Fruit fly (Drosophila melanogaster) whole organism, prepupa: ENCODE measurements around the gene Prim2.

Experiments
- CG10631 ChIP-seq: fragments of 200-800 bp; sonication (Bioruptor generic); optimal IDR thresholded peaks from 2 replicates; lab custom pipeline; 2016; ENCODE audit warnings: missing biosample characterization, missing genetic modification characterization
- CG11294 ChIP-seq: fragments of 200-800 bp; sonication (Bioruptor generic); IDR thresholded peaks from 2 replicates; pipeline ENCODE4 v1.3.6; 2022; ENCODE audit warnings: missing biosample characterization, missing genetic modification characterization
- CG1621 ChIP-seq: fragments of 200-800 bp; sonication (Bioruptor generic); optimal IDR thresholded peaks from 3 replicates; lab custom pipeline; 2018; ENCODE audit warnings: missing biosample characterization, mild to moderate bottlenecking, missing genetic modification characterization
- CG16779 ChIP-seq: fragments of 200-800 bp; sonication (Bioruptor generic); optimal IDR thresholded peaks from 3 replicates; lab custom pipeline; 2017; ENCODE audit warnings: missing biosample characterization, mild to moderate bottlenecking, missing genetic modification characterization
- CG3032 ChIP-seq: fragments of 200-800 bp; optimal IDR thresholded peaks from 2 replicates; lab custom pipeline; 2019; ENCODE audit warnings: missing biosample characterization, mild to moderate bottlenecking, missing genetic modification characterization, moderate library complexity
- CG32006 ChIP-seq: fragments of 200-800 bp; sonication (Bioruptor generic); optimal IDR thresholded peaks from 3 replicates; lab custom pipeline; 2017; ENCODE audit warnings: missing biosample characterization, mild to moderate bottlenecking, missing genetic modification characterization
- CG34406 ChIP-seq: fragments of 200-800 bp; sonication (Bioruptor generic); optimal IDR thresholded peaks from 3 replicates; lab custom pipeline; 2016; ENCODE audit warnings: missing biosample characterization, missing genetic modification characterization
- CG3919 ChIP-seq: fragments of 200-800 bp; sonication (Bioruptor generic); optimal IDR thresholded peaks from 3 replicates; lab custom pipeline; 2016; ENCODE audit warnings: missing biosample characterization, missing genetic modification characterization
- CG4318 ChIP-seq: fragments of 200-800 bp; sonication (Bioruptor generic); optimal IDR thresholded peaks from 3 replicates; lab custom pipeline; 2017; ENCODE audit warnings: missing biosample characterization, mild to moderate bottlenecking, missing genetic modification characterization
- CG6276 ChIP-seq: fragments of 200-800 bp; sonication (Bioruptor generic); optimal IDR thresholded peaks from 2 replicates; lab custom pipeline; 2017; ENCODE audit warnings: missing biosample characterization, mild to moderate bottlenecking, missing genetic modification characterization
- CG6854 ChIP-seq: fragments of 200-800 bp; sonication (Bioruptor generic); optimal IDR thresholded peaks from 2 replicates; lab custom pipeline; 2017; ENCODE audit warnings: missing biosample characterization, mild to moderate bottlenecking, missing genetic modification characterization
- CG7368 ChIP-seq: fragments of 200-800 bp; sonication (Bioruptor generic); optimal IDR thresholded peaks from 3 replicates; lab custom pipeline; 2016; ENCODE audit warnings: missing biosample characterization, missing genetic modification characterization
- CG8119 ChIP-seq: fragments of 200-800 bp; sonication (Bioruptor generic); IDR thresholded peaks from 3 replicates; pipeline ENCODE4 v1.3.6; 2022; ENCODE audit warnings: missing biosample characterization, missing genetic modification characterization
- CG8319 ChIP-seq: fragments of 200-800 bp; sonication (Bioruptor generic); optimal IDR thresholded peaks from 3 replicates; lab custom pipeline; 2016; ENCODE audit warnings: missing biosample characterization, missing genetic modification characterization
- CG8632 ChIP-seq: fragments of 200-800 bp; sonication (Bioruptor generic); optimal IDR thresholded peaks from 3 replicates; lab custom pipeline; 2016; ENCODE audit warnings: missing biosample characterization, missing genetic modification characterization
- Eip78C ChIP-seq: fragments of 200-800 bp; sonication (Bioruptor generic); peaks from one replicate; lab custom pipeline; 2016; ENCODE audit warnings: missing biosample characterization, missing genetic modification characterization
- Eip93F ChIP-seq: fragments of 200-800 bp; sonication (Bioruptor generic); optimal IDR thresholded peaks from 2 replicates; lab custom pipeline; 2016; ENCODE audit warnings: missing biosample characterization, mild to moderate bottlenecking, missing genetic modification characterization
- OdsH ChIP-seq: fragments of 200-800 bp; sonication (Bioruptor generic); optimal IDR thresholded peaks from 3 replicates; lab custom pipeline; 2016; ENCODE audit warnings: missing biosample characterization, missing genetic modification characterization
- Smox ChIP-seq: fragments of 200-800 bp; sonication (Bioruptor generic); optimal IDR thresholded peaks from 3 replicates; lab custom pipeline; 2016; ENCODE audit warnings: missing biosample characterization, missing genetic modification characterization
- Sox102F ChIP-seq: fragments of 200-800 bp; sonication (Bioruptor generic); optimal IDR thresholded peaks from 2 replicates; lab custom pipeline; 2016; ENCODE audit warnings: missing biosample characterization, mild to moderate bottlenecking, missing genetic modification characterization
- Sox14 ChIP-seq: fragments of 200-800 bp; sonication (Bioruptor generic); optimal IDR thresholded peaks from 3 replicates; lab custom pipeline; 2016; ENCODE audit warnings: missing biosample characterization, missing genetic modification characterization
- Sox15 ChIP-seq: fragments of 200-800 bp; sonication (Bioruptor generic); optimal IDR thresholded peaks from 3 replicates; lab custom pipeline; 2016; ENCODE audit warnings: missing biosample characterization, missing genetic modification characterization
- achi ChIP-seq: fragments of 200-800 bp; sonication (Bioruptor generic); optimal IDR thresholded peaks from 3 replicates; lab custom pipeline; 2016; ENCODE audit warnings: missing biosample characterization, missing genetic modification characterization
- acj6 ChIP-seq: fragments of 200-800 bp; sonication (Bioruptor generic); optimal IDR thresholded peaks from 3 replicates; lab custom pipeline; 2016; ENCODE audit warnings: missing biosample characterization, missing genetic modification characterization
- dac ChIP-seq: fragments of 200-800 bp; sonication (Bioruptor generic); optimal IDR thresholded peaks from 2 replicates; lab custom pipeline; 2017; ENCODE audit warnings: missing biosample characterization, mild to moderate bottlenecking, missing genetic modification characterization
- dsx ChIP-seq: fragments of 200-800 bp; optimal IDR thresholded peaks from 3 replicates; lab custom pipeline; 2019; ENCODE audit warnings: missing biosample characterization, mild to moderate bottlenecking, missing genetic modification characterization, moderate library complexity; ENCODE audit not compliant: poor library complexity, severe bottlenecking
- esn ChIP-seq: fragments of 200-800 bp; sonication (Bioruptor generic); optimal IDR thresholded peaks from 2 replicates; lab custom pipeline; 2016; ENCODE audit warnings: missing biosample characterization, mild to moderate bottlenecking, missing genetic modification characterization, moderate library complexity
- fd85E ChIP-seq: fragments of 200-800 bp; sonication (Bioruptor generic); optimal IDR thresholded peaks from 3 replicates; lab custom pipeline; 2016; ENCODE audit warnings: missing biosample characterization, missing genetic modification characterization
- fkh ChIP-seq: fragments of 200-800 bp; sonication (Bioruptor generic); optimal IDR thresholded peaks from 3 replicates; lab custom pipeline; 2017; ENCODE audit warnings: missing biosample characterization, mild to moderate bottlenecking, missing genetic modification characterization, moderate library complexity
- net ChIP-seq: fragments of 200-800 bp; sonication (Bioruptor generic); optimal IDR thresholded peaks from 3 replicates; lab custom pipeline; 2016; ENCODE audit warnings: missing biosample characterization, missing genetic modification characterization
- pdm3 ChIP-seq: fragments of 200-800 bp; sonication (Bioruptor generic); optimal IDR thresholded peaks from 3 replicates; lab custom pipeline; 2016; ENCODE audit warnings: missing biosample characterization, missing genetic modification characterization
- spab ChIP-seq: fragments of 200-800 bp; sonication (Bioruptor generic); optimal IDR thresholded peaks from 2 replicates; lab custom pipeline; 2017; ENCODE audit warnings: missing biosample characterization, mild to moderate bottlenecking, missing genetic modification characterization, missing genetic modification reagents
- svp ChIP-seq: fragments of 200-800 bp; sonication (Bioruptor generic); peaks from one replicate; lab custom pipeline; 2016; ENCODE audit warnings: missing biosample characterization, missing genetic modification characterization
- topi ChIP-seq: fragments of 200-800 bp; sonication (Bioruptor generic); optimal IDR thresholded peaks from 3 replicates; lab custom pipeline; 2016; ENCODE audit warnings: missing biosample characterization, missing genetic modification characterization
- vri ChIP-seq: fragments of 200-800 bp; sonication (Bioruptor generic); optimal IDR thresholded peaks from 3 replicates; lab custom pipeline; 2016; ENCODE audit warnings: missing biosample characterization, mild to moderate bottlenecking, missing genetic modification characterization

The Prim2 gene

DNA sequence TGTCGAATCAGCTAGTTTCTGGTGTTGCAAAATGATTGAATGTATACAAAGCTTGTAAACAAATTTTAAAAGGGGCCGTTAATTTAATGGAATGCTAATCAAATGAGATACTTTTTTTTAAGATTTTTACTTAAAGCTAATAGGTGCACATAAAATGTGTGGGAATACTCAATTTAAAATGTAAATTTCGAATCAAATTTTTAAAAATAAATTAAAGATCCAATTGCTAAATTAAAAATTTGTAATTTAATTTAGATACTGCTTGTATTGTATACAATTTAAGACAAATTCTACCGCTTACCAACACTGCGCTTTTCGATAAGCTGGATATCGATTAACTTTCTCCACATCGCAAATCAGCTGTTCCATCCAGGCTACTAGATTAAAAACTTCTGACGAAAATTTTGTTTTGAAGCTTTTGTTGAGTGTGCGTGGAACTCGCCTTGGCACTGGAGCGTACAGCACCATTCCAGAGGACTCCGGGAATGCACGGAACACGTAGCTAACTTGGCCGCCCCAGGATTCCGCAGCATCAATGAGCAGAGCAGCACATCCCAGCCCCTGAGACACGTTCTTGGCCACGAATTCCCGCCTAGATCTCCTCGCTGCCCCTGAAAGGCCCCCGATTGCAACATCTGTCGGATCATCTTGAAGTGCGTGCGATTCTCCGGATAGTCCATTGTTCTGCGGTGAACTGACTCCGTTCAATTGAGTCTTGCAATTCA is 22.9 kb upstream of the Prim2 start, which contains the start of the genes CG5498 and fbl (continued):
- TF ChIP-seq CG8632 (GFP tag; lab: Kevin White, UChicago): peak; percentile 70
- TF ChIP-seq Sox14 (GFP tag; lab: Kevin White, UChicago): peak; percentile 79
- TF ChIP-seq pdm3: peak; percentile 74
- TF ChIP-seq Eip78C (GFP tag; lab: Kevin White, UChicago): peak; percentile 94
- peak; percentile 71; the same call in 2 of the 3 replicates for TF ChIP-seq CG8119 (GFP tag; lab: Robert Waterston, UW)
- TF ChIP-seq CG7368: peak; percentile 61
- peak; percentile 59 for TF ChIP-seq CG8319 (GFP tag; lab: Kevin White, UChicago)
- peak; percentile 76 for TF ChIP-seq acj6
- peak; percentile 32 for TF ChIP-seq CG4318
- TF ChIP-seq dac (GFP tag; lab: Kevin White, UChicago): peak; percentile 5
- TF ChIP-seq achi (GFP tag; lab: Kevin White, UChicago): peak; percentile 77
- peak; percentile 69 for TF ChIP-seq CG32006 (GFP tag; lab: Kevin White, UChicago)
- TF ChIP-seq CG34406 (GFP tag; lab: Kevin White, UChicago): peak; percentile 80
- peak; percentile 72 for TF ChIP-seq Sox102F (GFP tag; lab: Kevin White, UChicago)
- peak; percentile 87 for TF ChIP-seq svp
- peak; percentile 28 for TF ChIP-seq Sox15 (GFP tag; lab: Kevin White, UChicago)
- TF ChIP-seq dsx (GFP tag; lab: Kevin White, UChicago): peak; percentile 75
- TF ChIP-seq vri: peak; percentile 38
- peak; percentile 68 for TF ChIP-seq CG3919 (GFP tag; lab: Kevin White, UChicago)
- TF ChIP-seq CG10631 (GFP tag; lab: Kevin White, UChicago): peak; percentile 80
- TF ChIP-seq esn (GFP tag; lab: Kevin White, UChicago): peak; percentile 87
- TF ChIP-seq CG6276 (GFP tag; lab: Kevin White, UChicago): no peak
- TF ChIP-seq topi (GFP tag; lab: Kevin White, UChicago): peak; percentile 80
- peak; percentile 59 for TF ChIP-seq net (GFP tag; lab: Kevin White, UChicago)
- peak; percentile 75 for TF ChIP-seq OdsH (GFP tag; lab: Kevin White, UChicago)
- TF ChIP-seq CG11294 (GFP tag; lab: Robert Waterston, UW): peak; percentile 24; the same call in 1 of the 2 replicates
- peak; percentile 23 for TF ChIP-seq fd85E (GFP tag; lab: Kevin White, UChicago)
- no peak for TF ChIP-seq Eip93F (GFP tag; lab: Kevin White, UChicago)
- TF ChIP-seq Smox (GFP tag; lab: Kevin White, UChicago): peak; percentile 80
- no peak for TF ChIP-seq spab (GFP tag; lab: Kevin White, UChicago)
- TF ChIP-seq CG3032 (tag; lab: Kevin White, UChicago): peak; percentile 66
- TF ChIP-seq fkh (GFP tag; lab: Kevin White, UChicago): peak; percentile 86
- TF ChIP-seq CG16779 (tag; lab: Kevin White, UChicago): no peak
- no peak for TF ChIP-seq CG1621 (tag; lab: Kevin White, UChicago)

DNA sequence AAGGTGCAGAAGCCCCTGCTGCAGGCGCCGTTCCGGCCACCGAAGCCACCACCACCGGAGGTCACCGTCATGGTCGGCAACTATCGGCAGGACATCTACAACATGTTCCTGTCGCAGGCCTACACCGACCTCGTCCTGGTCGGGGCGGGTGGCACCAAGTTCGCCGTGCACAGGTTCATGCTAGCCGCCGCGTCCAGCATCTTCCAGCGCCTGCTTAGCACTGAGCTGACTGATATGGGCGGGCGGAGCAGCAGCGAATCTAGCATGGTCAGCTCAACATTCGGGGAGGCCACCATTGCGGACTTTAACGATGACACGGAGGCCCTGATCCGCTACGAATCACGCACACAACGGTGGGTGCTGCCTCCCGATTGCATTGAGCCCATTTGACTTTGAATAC is 18.1 kb upstream of the Prim2 start:
- no peak for TF ChIP-seq fkh (GFP tag; lab: Kevin White, UChicago)
- TF ChIP-seq CG6854 (GFP tag; lab: Kevin White, UChicago): no peak
- TF ChIP-seq CG6276 (GFP tag; lab: Kevin White, UChicago): no peak
- TF ChIP-seq CG16779 (tag; lab: Kevin White, UChicago): no peak
- TF ChIP-seq CG7368: no peak
- no peak for TF ChIP-seq acj6

DNA sequence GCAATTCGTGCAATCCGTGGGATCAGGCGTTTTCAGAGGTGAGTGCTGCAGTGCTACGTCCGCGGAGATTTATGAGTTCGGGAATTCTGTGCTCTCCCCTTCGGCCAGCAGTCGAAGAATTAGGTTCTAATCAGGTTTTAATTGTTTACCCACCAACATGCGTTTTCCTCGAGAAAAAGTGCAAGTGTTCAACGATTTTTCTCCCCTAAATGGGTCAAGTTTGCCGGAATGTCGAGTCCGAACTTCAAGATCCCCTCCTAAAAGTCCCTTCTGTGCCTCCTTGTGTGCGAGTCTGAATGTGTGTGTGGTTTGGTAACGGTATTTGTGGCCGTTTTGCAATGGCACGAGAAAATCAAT is 15.2 kb upstream of the Prim2 start:
- TF ChIP-seq OdsH (GFP tag; lab: Kevin White, UChicago) (no peak), Eip78C (GFP tag; lab: Kevin White, UChicago) (peak; percentile 72), svp (peak; percentile 86)
